Worm (Caenorhabditis elegans): ENCODE results near the gene F59A6.10.
A peak's percentile ranks its signal among the peaks of the same experiment; 100 is the strongest.

DNA sequence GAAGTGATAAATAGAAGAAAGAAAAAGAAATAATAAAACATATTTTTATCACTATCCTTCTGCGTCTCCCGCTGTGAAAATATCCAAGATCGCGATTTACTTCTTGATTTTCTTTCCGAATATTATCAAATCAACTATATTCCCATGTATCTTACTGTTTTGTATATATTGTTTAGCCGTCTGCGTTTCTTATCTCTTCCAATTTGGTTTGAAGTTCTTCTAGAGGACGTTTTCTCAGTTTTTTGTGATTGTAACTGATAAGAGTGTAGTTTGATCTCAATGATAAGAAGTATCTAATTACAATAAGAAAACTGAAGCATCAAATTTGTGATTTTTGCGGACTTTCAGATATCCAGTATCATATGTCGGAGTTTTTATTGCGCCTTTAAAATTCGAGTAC lies 43.1 kb upstream of the F59A6.10 start:
- TF ChIP-seq dao-5 (tag; optimal IDR thresholded peaks at IDR 0.05) (no peak), W03F9.2 (tag; optimal IDR thresholded peaks at IDR 0.05) (peak; percentile 9)
